Fruit fly (Drosophila melanogaster): ENCODE data around the gene CG14778.

The CG14778 gene

DNA sequence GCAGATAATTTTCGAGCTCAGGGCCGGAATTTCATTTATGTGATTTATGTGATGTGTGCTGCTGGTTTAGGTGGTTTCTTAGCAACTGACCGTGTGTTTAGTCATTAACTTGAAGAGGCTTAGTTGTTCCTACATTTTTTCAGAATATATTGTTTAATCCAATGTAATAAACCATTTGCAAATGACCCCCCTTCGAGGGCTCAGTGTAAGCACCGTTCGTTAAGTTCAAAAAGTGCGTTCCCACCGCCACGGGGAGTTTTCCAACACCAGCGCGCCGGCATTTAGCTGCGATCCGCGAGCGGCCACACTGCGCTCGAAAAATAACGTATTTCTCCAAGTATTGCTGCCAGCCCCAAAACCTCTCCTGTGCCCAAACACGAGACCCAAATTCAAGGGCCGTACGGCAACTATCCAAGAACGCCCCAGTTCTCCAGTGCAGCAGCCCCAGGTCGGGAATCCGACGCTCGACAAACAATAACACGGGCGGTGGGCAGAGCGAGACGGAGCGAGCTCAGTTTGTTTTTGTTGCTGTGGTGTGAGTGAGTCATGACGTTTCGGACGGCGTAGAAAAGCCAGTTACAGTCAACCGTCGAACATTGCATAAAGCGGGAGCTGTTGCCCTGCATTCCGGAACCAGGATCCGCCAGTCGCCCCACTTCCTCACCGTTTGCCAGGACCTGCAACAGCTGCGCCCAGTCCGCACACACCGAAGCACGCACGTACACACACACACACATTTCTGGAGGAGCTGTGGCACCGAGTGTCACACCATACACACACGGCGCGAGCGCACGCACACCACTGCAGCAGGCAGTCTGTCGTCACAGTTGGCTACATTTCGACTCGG lies 11.2 kb downstream of the CG14778 start, which contains the start of gene rush:
Gene rush (plus strand): TSS at position 277 of the 847 bp plus-strand sequence.
- peak; percentile 37 for TF ChIP-seq CG17801 (GFP tag; optimal IDR thresholded peaks at IDR 0.05; ENCODE audit: partially characterized antibody)

DNA sequence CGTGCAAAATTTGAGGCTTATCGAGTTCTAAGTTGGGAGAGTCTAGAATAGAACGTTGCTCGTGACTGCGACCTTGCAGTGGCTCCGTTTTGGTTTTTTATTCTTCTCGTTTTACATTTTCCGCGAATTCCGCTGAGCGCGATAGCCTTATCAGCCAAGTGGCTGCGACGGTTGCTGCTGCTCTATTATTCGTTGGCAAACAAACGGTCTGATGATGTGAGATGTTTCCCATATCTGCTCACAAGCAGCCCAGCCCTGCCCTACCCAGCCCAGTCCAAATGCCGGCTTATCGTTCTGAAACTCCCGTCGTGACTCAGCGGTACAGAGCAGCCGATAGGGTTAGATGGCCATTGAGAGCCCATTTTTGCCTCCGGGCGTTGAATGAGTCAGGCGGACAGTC lies 13.1 kb downstream of the CG14778 start:
- no peak for TF ChIP-seq CG17801 (GFP tag; optimal IDR thresholded peaks at IDR 0.05; ENCODE audit: partially characterized antibody)

DNA sequence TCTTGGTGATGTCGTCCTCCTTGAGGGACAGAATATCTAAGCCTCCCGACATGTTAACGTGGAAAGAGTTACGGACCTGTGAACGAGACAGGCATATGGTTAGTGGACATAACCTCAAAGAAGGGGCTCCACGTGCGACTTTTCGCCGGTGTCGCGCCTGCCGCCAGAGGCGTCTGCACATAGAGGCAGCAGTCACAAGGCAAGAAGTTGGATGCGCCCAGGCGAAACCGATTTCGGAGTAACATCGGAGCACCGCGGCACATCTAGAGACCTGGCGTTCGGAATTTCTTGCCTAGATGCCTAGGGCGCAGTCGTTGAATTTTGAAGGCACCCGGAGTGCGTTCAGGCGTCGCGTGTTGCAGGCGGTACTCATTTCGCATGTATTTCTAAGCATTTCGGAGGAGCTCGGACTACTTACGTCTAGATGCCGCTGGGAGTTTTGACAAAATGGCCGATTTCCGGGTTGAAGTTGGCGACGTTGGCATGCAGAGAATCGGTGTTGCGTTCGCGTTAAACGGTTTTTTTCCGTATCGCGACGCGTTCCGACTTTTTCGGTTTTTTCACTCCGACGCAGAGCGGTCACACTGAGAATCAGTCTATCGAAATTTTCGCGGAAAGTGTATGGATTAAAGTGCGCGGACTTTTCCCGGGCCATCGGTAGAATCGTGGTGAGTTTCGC lies 15.7 kb downstream of the CG14778 start, which contains the start of the genes sta and inc:
Gene sta (minus strand): TSS at position 574 of the 679 bp plus-strand sequence.
Gene inc (plus strand): TSS at position 640 of the 679 bp plus-strand sequence.
- peak; percentile 86 for TF ChIP-seq CG17801 (GFP tag; optimal IDR thresholded peaks at IDR 0.05; ENCODE audit: partially characterized antibody)

DNA sequence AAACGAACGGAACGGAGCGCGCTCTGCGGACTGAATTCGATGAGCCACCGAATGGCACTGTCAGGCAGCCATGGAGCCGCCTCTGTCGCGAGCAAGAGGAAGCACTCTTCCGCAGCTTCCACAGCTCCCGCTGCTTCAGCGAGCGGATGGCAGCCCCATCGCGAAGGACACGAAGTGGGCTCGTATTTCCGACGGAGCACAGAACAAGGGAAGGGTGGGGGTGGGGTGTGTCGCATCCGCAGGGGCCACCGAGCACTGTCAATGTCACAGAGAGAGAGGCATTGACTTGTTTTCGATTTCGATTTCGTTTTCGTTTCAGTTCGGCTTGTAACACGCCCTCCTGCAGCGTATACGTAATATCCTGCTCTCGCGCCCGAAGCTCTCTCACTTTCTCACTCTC lies 40.5 kb downstream of the CG14778 start, which contains the start of gene Nmdar2:
Gene Nmdar2 (minus strand): TSS at position 59 of the 400 bp plus-strand sequence.
- TF ChIP-seq CG17801 (GFP tag; optimal IDR thresholded peaks at IDR 0.05; ENCODE audit: partially characterized antibody) = no peak

DNA sequence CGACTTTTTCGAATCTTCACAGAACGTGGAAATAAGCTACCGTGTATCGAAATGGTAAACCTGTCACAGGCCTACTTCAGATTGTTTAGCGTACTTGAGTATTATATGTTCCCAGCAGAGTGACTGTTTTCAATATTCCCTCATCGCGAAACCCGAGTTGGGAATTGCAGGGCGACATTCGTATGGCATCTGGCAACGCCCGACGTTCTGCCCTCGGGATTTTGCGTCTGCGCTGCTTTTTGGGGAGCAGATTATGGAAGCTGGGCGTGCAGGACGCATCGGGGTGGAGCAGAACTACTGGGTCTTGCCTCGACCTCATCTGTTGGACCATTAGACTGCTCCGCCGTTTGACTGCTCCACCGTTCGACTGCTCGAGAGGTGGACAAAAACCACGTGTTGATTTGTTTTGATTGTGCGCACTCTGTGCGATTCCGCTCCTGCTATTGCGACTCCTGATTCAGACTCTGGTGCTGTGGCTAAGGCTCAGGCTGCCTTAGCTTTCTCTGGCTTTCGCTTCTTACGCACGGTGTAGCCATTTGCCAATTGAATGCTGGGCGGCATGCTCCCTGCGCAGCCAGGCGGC lies 41.0 kb downstream of the CG14778 start:
- no peak for TF ChIP-seq CG17801 (GFP tag; optimal IDR thresholded peaks at IDR 0.05; ENCODE audit: partially characterized antibody)

DNA sequence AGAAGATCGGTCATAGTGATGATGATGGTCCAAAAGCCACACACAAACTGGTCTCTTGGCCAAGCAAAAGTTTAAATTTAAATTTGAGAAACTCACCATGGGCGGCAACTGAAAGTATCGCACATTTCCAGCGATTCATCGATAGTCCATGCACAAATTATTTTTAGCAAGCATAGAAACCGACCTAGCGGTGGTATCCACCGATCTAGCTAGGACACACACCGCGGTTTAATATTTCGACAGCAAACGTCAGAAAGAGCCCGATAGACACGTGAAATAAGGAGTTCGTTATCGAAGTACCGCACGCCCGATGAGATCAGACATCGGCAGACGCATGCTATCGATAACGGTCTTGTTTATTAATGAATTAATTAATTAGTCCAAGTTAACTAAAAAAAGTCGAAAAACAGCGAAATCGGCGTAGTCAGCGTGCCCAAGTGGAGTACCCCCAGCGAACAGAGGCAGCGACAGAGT lies 45.5 kb downstream of the CG14778 start, which contains the start of gene CG14795:
Gene CG14795 (minus strand): TSS at position 51 of the 474 bp plus-strand sequence.
- TF ChIP-seq CG17801 (GFP tag; optimal IDR thresholded peaks at IDR 0.05; ENCODE audit: partially characterized antibody) = peak; percentile 27

DNA sequence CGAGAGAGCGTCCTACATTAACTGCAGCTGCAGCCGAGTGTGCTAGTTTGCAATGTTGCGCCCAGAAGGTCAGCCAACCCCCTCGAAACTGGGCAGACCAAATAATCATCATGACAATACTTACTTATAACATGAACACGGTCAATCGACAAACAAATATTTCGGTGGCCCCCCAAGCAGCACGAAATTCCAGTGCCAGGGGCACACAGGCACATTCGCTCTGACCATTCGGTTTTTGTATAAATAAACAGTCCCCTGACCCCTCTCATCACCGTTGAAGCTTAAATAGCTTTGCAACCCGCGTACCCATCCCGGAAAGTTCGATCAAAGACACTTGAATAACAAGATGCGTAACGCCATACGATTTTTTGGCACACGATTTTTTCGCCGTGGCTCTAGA lies 46.6 kb downstream of the CG14778 start:
- no peak for TF ChIP-seq CG17801 (GFP tag; optimal IDR thresholded peaks at IDR 0.05; ENCODE audit: partially characterized antibody)

DNA sequence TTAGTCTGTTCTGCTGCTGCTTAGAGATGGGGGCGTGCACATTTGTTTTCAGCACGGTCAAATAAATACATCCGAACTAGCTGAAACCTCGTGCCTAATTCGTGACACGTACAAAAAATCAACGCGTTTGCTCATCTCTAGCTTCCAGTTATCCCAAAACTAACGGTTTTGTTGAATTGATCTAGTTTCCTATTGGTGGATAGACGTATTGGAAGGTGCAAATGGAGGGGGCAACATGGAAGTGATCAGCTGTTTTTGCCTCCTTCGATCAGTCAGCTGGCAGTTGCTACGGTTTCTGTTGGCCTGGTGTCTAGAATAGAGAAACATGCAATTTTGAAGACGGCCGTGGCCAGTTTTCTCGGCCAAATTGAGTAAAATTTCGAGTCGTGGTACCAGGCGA lies 50.3 kb downstream of the CG14778 start:
- peak; percentile 69 for TF ChIP-seq CG17801 (GFP tag; optimal IDR thresholded peaks at IDR 0.05; ENCODE audit: partially characterized antibody)

Measured in ovary, adult (tissue).